Worm (Caenorhabditis elegans) whole organism, young adult: Measurements from ENCODE around the gene R08C7.11.

Source experiments
- B0336.3 ChIP-seq: fragments of 200-800 bp; sonication (Bioruptor generic); IDR thresholded peaks from 2 replicates; pipeline ENCODE4 v1.3.6; 2022; ENCODE audit warnings: missing genetic modification characterization, missing compliant biosample characterization
- C17E4.6 ChIP-seq: fragments of 200-800 bp; sonication (Bioruptor generic); IDR thresholded peaks from 2 replicates; pipeline ENCODE4 v1.3.6; 2022; ENCODE audit warnings: missing genetic modification reagents, missing genetic modification characterization, missing compliant biosample characterization
- D2030.7 ChIP-seq: fragments of 200-800 bp; sonication (Bioruptor generic); IDR thresholded peaks from 2 replicates; pipeline ENCODE4 v1.3.6; 2022; ENCODE audit warnings: missing genetic modification reagents, missing genetic modification characterization, missing compliant biosample characterization
- F10E7.11 ChIP-seq: sonication (generic microtip); optimal IDR thresholded peaks from 2 replicates; lab custom pipeline; 2017; ENCODE audit warnings: mild to moderate bottlenecking, missing genetic modification characterization, moderate library complexity, missing compliant biosample characterization
- F55B11.4 ChIP-seq: sonication (generic microtip); optimal IDR thresholded peaks from 2 replicates; lab custom pipeline; 2016; ENCODE audit warnings: missing compliant biosample characterization, missing genetic modification characterization, borderline replicate concordance; ENCODE audit not compliant: insufficient read depth
- F57C9.4 ChIP-seq: sonication (generic microtip); optimal IDR thresholded peaks from 2 replicates; lab custom pipeline; 2017; ENCODE audit warnings: mild to moderate bottlenecking, missing genetic modification characterization, missing compliant biosample characterization
- K11D2.4 ChIP-seq: fragments of 200-800 bp; sonication (Bioruptor generic); IDR thresholded peaks from 2 replicates; pipeline ENCODE4 v1.3.6; 2022; ENCODE audit warnings: missing genetic modification reagents, missing genetic modification characterization, missing compliant biosample characterization
- K12H6.12 ChIP-seq: fragments of 200-800 bp; sonication (Bioruptor generic); optimal IDR thresholded peaks from 2 replicates; lab custom pipeline; 2018; ENCODE audit warnings: mild to moderate bottlenecking, missing genetic modification characterization, missing compliant biosample characterization
- T26A5.8 ChIP-seq: sonication (generic microtip); optimal IDR thresholded peaks from 2 replicates; lab custom pipeline; 2016; ENCODE audit warnings: missing genetic modification characterization, missing compliant biosample characterization
- Y53G8AR.9 ChIP-seq: fragments of 200-800 bp; sonication (Bioruptor generic); conservative IDR thresholded peaks from 2 replicates; pipeline ENCODE4 v1.3.6; 2022; ENCODE audit warnings: missing genetic modification reagents, missing genetic modification characterization, missing compliant biosample characterization
- Y67H2A.10 ChIP-seq: fragments of 200-800 bp; sonication (Bioruptor generic); conservative IDR thresholded peaks from 2 replicates; pipeline ENCODE4 v1.3.6; 2022; ENCODE audit warnings: missing genetic modification reagents, missing genetic modification characterization, missing compliant biosample characterization
- Y95B8A.8 ChIP-seq: fragments of 200-800 bp; sonication (Bioruptor generic); IDR thresholded peaks from 2 replicates; pipeline ENCODE4 v1.3.6; 2022; ENCODE audit warnings: missing genetic modification reagents, missing genetic modification characterization, missing compliant biosample characterization
- aptf-3 ChIP-seq: fragments of 200-800 bp; sonication (Bioruptor generic); IDR thresholded peaks from 2 replicates; pipeline ENCODE4 v1.3.6; 2022; ENCODE audit warnings: missing genetic modification characterization, missing compliant biosample characterization
- atf-7 ChIP-seq: sonication (generic microtip); optimal IDR thresholded peaks from 2 replicates; lab custom pipeline; 2017; ENCODE audit warnings: mild to moderate bottlenecking, missing genetic modification characterization, missing compliant biosample characterization
- attf-5 ChIP-seq: fragments of 200-800 bp; sonication (Bioruptor generic); optimal IDR thresholded peaks from 2 replicates; lab custom pipeline; 2018; ENCODE audit warnings: mild to moderate bottlenecking, missing genetic modification characterization, missing compliant biosample characterization
- bed-1 ChIP-seq: fragments of 200-800 bp; sonication (Bioruptor generic); IDR thresholded peaks from 2 replicates; pipeline ENCODE4 v1.3.6; 2022; ENCODE audit warnings: missing genetic modification reagents, missing genetic modification characterization, missing compliant biosample characterization
- ceh-91 ChIP-seq: fragments of 200-800 bp; sonication (Bioruptor generic); IDR thresholded peaks from 2 replicates; pipeline ENCODE4 v1.3.6; 2022; ENCODE audit warnings: missing genetic modification reagents, missing genetic modification characterization, missing compliant biosample characterization
- dox-1 ChIP-seq: fragments of 200-800 bp; sonication (Bioruptor generic); IDR thresholded peaks from 2 replicates; pipeline ENCODE4 v1.3.6; 2022; ENCODE audit warnings: missing genetic modification reagents, missing genetic modification characterization, missing compliant biosample characterization
- dpl-1 ChIP-seq: fragments of 150-350 bp; optimal IDR thresholded peaks from 2 replicates; lab custom pipeline; 2014; ENCODE audit warnings: missing biosample characterization, missing genetic modification reagents, missing genetic modification characterization
- efl-1 ChIP-seq: fragments of 150-350 bp; optimal IDR thresholded peaks from 2 replicates; lab custom pipeline; 2014; ENCODE audit warnings: missing biosample characterization, missing genetic modification reagents, missing genetic modification characterization
- egl-18 ChIP-seq: fragments of 200-800 bp; sonication (Bioruptor generic); IDR thresholded peaks from 2 replicates; pipeline ENCODE4 v1.3.6; 2022; ENCODE audit warnings: missing genetic modification reagents, missing genetic modification characterization, missing compliant biosample characterization
- egl-44 ChIP-seq: fragments of 200-800 bp; sonication (Bioruptor generic); IDR thresholded peaks from 2 replicates; pipeline ENCODE4 v1.3.6; 2022; ENCODE audit warnings: missing genetic modification reagents, missing genetic modification characterization, missing compliant biosample characterization
- egrh-3 ChIP-seq: fragments of 200-800 bp; sonication (Bioruptor generic); IDR thresholded peaks from 2 replicates; pipeline ENCODE4 v1.3.6; 2022; ENCODE audit warnings: missing genetic modification reagents, missing genetic modification characterization, missing compliant biosample characterization
- ets-4 ChIP-seq: fragments of 200-800 bp; sonication (Bioruptor generic); optimal IDR thresholded peaks from 2 replicates; lab custom pipeline; 2018; ENCODE audit warnings: mild to moderate bottlenecking, missing genetic modification characterization, missing compliant biosample characterization
- him-1 ChIP-seq: sonication (generic microtip); optimal IDR thresholded peaks from 2 replicates; lab custom pipeline; 2016; ENCODE audit warnings: missing genotype, missing genetic modification reagents, missing genetic modification characterization, missing compliant biosample characterization
- hmg-1.2 ChIP-seq: fragments of 200-800 bp; sonication (Bioruptor generic); IDR thresholded peaks from 2 replicates; pipeline ENCODE4 v1.3.6; 2022; ENCODE audit warnings: missing genetic modification reagents, missing genetic modification characterization, missing compliant biosample characterization
- hmg-20 ChIP-seq: fragments of 200-800 bp; sonication (Bioruptor generic); IDR thresholded peaks from 2 replicates; pipeline ENCODE4 v1.3.6; 2022; ENCODE audit warnings: missing genetic modification reagents, missing genetic modification characterization, missing compliant biosample characterization
- let-607 ChIP-seq, 2 experiments: fragments of 200-800 bp in 1 of 2; sonication (Bioruptor generic) in 1 of 2; sonication (generic microtip) in 1 of 2; optimal IDR thresholded peaks; 2 replicates each; lab custom pipeline; 2016 to 2018; ENCODE audit warnings: mild to moderate bottlenecking in 2 of 2, missing compliant biosample characterization in 2 of 2, missing genetic modification characterization in 2 of 2, moderate library complexity in 2 of 2, missing genotype in 1 of 2
- lin-26 ChIP-seq: fragments of 200-800 bp; sonication (Bioruptor generic); IDR thresholded peaks from 2 replicates; pipeline ENCODE4 v1.3.6; 2022; ENCODE audit warnings: missing genetic modification reagents, missing genetic modification characterization, missing compliant biosample characterization
- lin-54 ChIP-seq: fragments of 200-800 bp; sonication (Bioruptor generic); optimal IDR thresholded peaks from 2 replicates; lab custom pipeline; 2018; ENCODE audit warnings: mild to moderate bottlenecking, missing genetic modification characterization, missing compliant biosample characterization
- lir-1 ChIP-seq: fragments of 200-800 bp; sonication (Bioruptor generic); conservative IDR thresholded peaks from 2 replicates; pipeline ENCODE4 v1.3.6; 2022; ENCODE audit warnings: missing genetic modification reagents, missing genetic modification characterization, missing compliant biosample characterization
- lsl-1 ChIP-seq: fragments of 200-800 bp; sonication (Bioruptor generic); optimal IDR thresholded peaks from 2 replicates; lab custom pipeline; 2018; ENCODE audit warnings: mild to moderate bottlenecking, missing genetic modification characterization, moderate library complexity, missing compliant biosample characterization
- madf-3 ChIP-seq: fragments of 200-800 bp; sonication (Bioruptor generic); IDR thresholded peaks from 2 replicates; pipeline ENCODE4 v1.3.6; 2022; ENCODE audit warnings: missing genetic modification reagents, missing genetic modification characterization, missing compliant biosample characterization
- mcd-1 ChIP-seq: fragments of 200-800 bp; sonication (Bioruptor generic); IDR thresholded peaks from 2 replicates; pipeline ENCODE4 v1.3.6; 2022; ENCODE audit warnings: missing genetic modification reagents, missing genetic modification characterization, missing compliant biosample characterization
- mel-28 ChIP-seq: sonication (generic microtip); optimal IDR thresholded peaks from 2 replicates; lab custom pipeline; 2016; ENCODE audit warnings: borderline replicate concordance, mild to moderate bottlenecking, missing genetic modification characterization, missing compliant biosample characterization
- mxl-1 ChIP-seq: sonication (generic microtip); optimal IDR thresholded peaks from 2 replicates; lab custom pipeline; 2016; ENCODE audit warnings: missing genetic modification characterization, missing compliant biosample characterization
- nfya-1 ChIP-seq: sonication (generic microtip); optimal IDR thresholded peaks from 2 replicates; lab custom pipeline; 2017; ENCODE audit warnings: antibody characterized with exemption, missing compliant biosample characterization, missing genetic modification characterization, borderline replicate concordance; ENCODE audit not compliant: insufficient read depth
- nhr-179 ChIP-seq: sonication (generic microtip); optimal IDR thresholded peaks from 2 replicates; lab custom pipeline; 2016; ENCODE audit warnings: mild to moderate bottlenecking, missing genetic modification characterization, missing compliant biosample characterization
- nhr-27 ChIP-seq: fragments of 200-800 bp; sonication (Bioruptor generic); optimal IDR thresholded peaks from 2 replicates; lab custom pipeline; 2018; ENCODE audit warnings: mild to moderate bottlenecking, missing genetic modification characterization, moderate library complexity, missing compliant biosample characterization
- nhr-80 ChIP-seq: sonication (generic microtip); optimal IDR thresholded peaks from 2 replicates; lab custom pipeline; 2016; ENCODE audit warnings: missing genetic modification characterization, missing compliant biosample characterization
- sdz-38 ChIP-seq: sonication (generic microtip); optimal IDR thresholded peaks from 2 replicates; lab custom pipeline; 2016; ENCODE audit warnings: missing genotype, missing genetic modification characterization, missing compliant biosample characterization
- snpc-1.1 ChIP-seq: sonication (generic microtip); optimal IDR thresholded peaks from 2 replicates; lab custom pipeline; 2017; ENCODE audit warnings: missing genetic modification characterization, mild to moderate bottlenecking, missing compliant biosample characterization, antibody characterized with exemption, moderate library complexity, missing genotype, missing genetic modification reagents; ENCODE audit not compliant: insufficient read depth
- snpc-4 ChIP-seq, 5 experiments: fragments of 150-350 bp in 1 of 5; sonication (generic microtip) in 4 of 5; optimal IDR thresholded peaks; 2 replicates each; lab custom pipeline; 2014 to 2018; ENCODE audit warnings: missing genetic modification characterization in 5 of 5, missing biosample characterization in 3 of 5, antibody characterized with exemption in 2 of 5, mild to moderate bottlenecking in 2 of 5, missing compliant biosample characterization in 2 of 5, missing genotype in 2 of 5, moderate library complexity in 2 of 5, missing genetic modification reagents in 1 of 5
- tlf-1 ChIP-seq: fragments of 200-800 bp; sonication (Bioruptor generic); optimal IDR thresholded peaks from 2 replicates; lab custom pipeline; 2018; ENCODE audit warnings: mild to moderate bottlenecking, missing genetic modification characterization, missing compliant biosample characterization
- xnd-1 ChIP-seq: sonication (generic microtip); optimal IDR thresholded peaks from 2 replicates; lab custom pipeline; 2016; ENCODE audit warnings: missing genotype, missing genetic modification reagents, missing genetic modification characterization, missing compliant biosample characterization
- zfh-2 ChIP-seq: fragments of 200-800 bp; sonication (Bioruptor generic); conservative IDR thresholded peaks from 2 replicates; pipeline ENCODE4 v1.3.6; 2022; ENCODE audit warnings: missing genetic modification reagents, missing genetic modification characterization, missing compliant biosample characterization

R08C7.11 gene

DNA sequence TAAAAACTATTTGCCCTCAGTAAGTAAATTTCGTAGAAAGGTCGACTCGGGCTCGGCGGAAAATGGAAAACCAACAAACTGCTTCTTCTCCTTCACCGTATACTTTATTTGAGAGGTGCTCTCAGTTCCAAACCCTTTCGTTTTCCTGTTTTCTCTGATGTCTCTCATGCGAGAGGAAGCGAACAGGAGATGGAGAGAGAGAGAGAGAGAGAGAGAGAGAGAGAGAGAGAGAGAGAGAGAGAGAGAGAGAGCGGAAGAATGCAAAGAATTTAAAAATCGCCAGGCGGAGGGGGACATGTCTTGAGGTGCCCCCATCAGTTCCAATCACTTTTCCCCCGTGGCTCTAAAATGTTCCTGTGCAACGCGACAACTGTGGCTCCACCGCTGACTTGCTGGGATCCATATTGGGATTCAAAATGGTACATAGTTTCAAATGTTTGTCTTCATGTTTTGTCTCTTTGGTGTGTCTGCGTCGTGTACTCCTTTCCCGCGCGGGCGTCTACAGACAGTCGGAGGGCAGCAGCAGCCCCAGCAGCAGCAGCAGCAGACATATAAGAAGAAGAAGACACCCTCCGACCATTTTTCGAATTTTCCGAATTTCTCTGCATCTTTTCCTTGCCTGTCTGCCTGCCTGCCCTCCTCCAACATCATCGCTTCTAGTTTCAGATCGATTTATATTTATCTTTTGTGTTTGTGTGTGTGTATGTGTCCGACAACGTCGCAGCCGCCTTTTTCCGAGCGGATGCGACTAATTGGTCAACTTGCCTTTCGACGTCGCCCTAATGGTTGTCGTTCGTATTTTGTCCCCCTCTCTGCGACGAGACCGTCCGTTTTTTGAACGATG lies at the start of gene R08C7.11:
Gene R08C7.11 (minus strand): TSS at position 608 of the 844 bp plus-strand sequence.
- TF ChIP-seq let-607 (tag; optimal IDR thresholded peaks at IDR 0.05; lab: Kevin White, UChicago): no peak
- no peak for TF ChIP-seq bed-1 (GFP tag; lab: Robert Waterston, UW)
- TF ChIP-seq ceh-91 (GFP tag; lab: Robert Waterston, UW): no peak
- no peak for TF ChIP-seq lsl-1 (GFP tag; lab: Kevin White, UChicago)
- no peak for TF ChIP-seq snpc-1.1 (tag; lab: Kevin White, UChicago)
- TF ChIP-seq xnd-1 (tag; lab: Kevin White, UChicago): no peak
- TF ChIP-seq nhr-27 (tag; lab: Kevin White, UChicago): no peak
- no peak for TF ChIP-seq attf-5 (GFP tag; lab: Kevin White, UChicago)
- peak; percentile 7; the same call in 1 of the 2 replicates for TF ChIP-seq mcd-1 (GFP tag; lab: Robert Waterston, UW)
- TF ChIP-seq B0336.3 (GFP tag; lab: Robert Waterston, UW): peak; percentile 36; the same call in 1 of the 2 replicates
- no peak for TF ChIP-seq F57C9.4
- no peak for TF ChIP-seq T26A5.8 (tag; lab: Kevin White, UChicago)
- peak; percentile 71; the same call in 1 of the 2 replicates for TF ChIP-seq egl-44 (GFP tag; lab: Robert Waterston, UW)
- no peak for TF ChIP-seq efl-1 (GFP tag; lab: Kevin White, UChicago)
- TF ChIP-seq F55B11.4 (tag; lab: Kevin White, UChicago): no peak
- TF ChIP-seq K12H6.12 (tag; lab: Kevin White, UChicago): peak; percentile 5
- TF ChIP-seq Y53G8AR.9: no peak
- TF ChIP-seq lir-1 (GFP tag; lab: Robert Waterston, UW): no peak
- TF ChIP-seq ets-4: no peak
- TF ChIP-seq nhr-179 (tag; lab: Kevin White, UChicago): no peak
- TF ChIP-seq egl-18 (GFP tag; lab: Robert Waterston, UW): no peak
- TF ChIP-seq aptf-3 (GFP tag; lab: Robert Waterston, UW): no peak
- no peak for TF ChIP-seq mel-28 (tag; lab: Kevin White, UChicago)
- TF ChIP-seq hmg-20 (GFP tag; lab: Robert Waterston, UW): no peak
- peak; percentile 49 for TF ChIP-seq egrh-3 (GFP tag; lab: Robert Waterston, UW)
- TF ChIP-seq sdz-38: no peak
- TF ChIP-seq Y95B8A.8 (GFP tag; lab: Robert Waterston, UW): no peak
- peak; percentile 88 for TF ChIP-seq zfh-2 (GFP tag; lab: Robert Waterston, UW)
- TF ChIP-seq nhr-80 (tag; lab: Kevin White, UChicago): no peak
- no peak for TF ChIP-seq K11D2.4 (GFP tag; lab: Robert Waterston, UW)
- no peak for TF ChIP-seq snpc-4 (GFP tag; optimal IDR thresholded peaks at IDR 0.05; lab: Kevin White, UChicago)
- TF ChIP-seq snpc-4 (tag; optimal IDR thresholded peaks at IDR 0.05; lab: Kevin White, UChicago): peak in 1 of 4 experiments; percentile 28
- TF ChIP-seq atf-7 (tag; lab: Kevin White, UChicago): peak; percentile 53
- TF ChIP-seq D2030.7 (GFP tag; lab: Robert Waterston, UW): no peak
- no peak for TF ChIP-seq lin-54 (GFP tag; lab: Kevin White, UChicago)
- TF ChIP-seq hmg-1.2 (GFP tag; lab: Robert Waterston, UW): peak; percentile 45; the same call in 1 of the 2 replicates
- TF ChIP-seq F10E7.11 (tag; lab: Kevin White, UChicago): no peak
- no peak for TF ChIP-seq him-1
- TF ChIP-seq tlf-1 (GFP tag; lab: Kevin White, UChicago): no peak
- TF ChIP-seq Y67H2A.10: no peak
- TF ChIP-seq dox-1 (GFP tag; lab: Robert Waterston, UW): no peak; the same call in 1 of the 2 replicates
- TF ChIP-seq dpl-1 (GFP tag; lab: Kevin White, UChicago): no peak
- TF ChIP-seq C17E4.6 (GFP tag; lab: Robert Waterston, UW): no peak
- TF ChIP-seq lin-26 (GFP tag; lab: Robert Waterston, UW): no peak
- TF ChIP-seq madf-3 (GFP tag; lab: Robert Waterston, UW): no peak
- TF ChIP-seq nfya-1: no peak
- no peak for TF ChIP-seq mxl-1 (tag; lab: Kevin White, UChicago)
